Worm (Caenorhabditis elegans): ENCODE data around the gene F54D1.6.

- TF ChIP-seq tab-1 (GFP tag; IDR thresholded peaks at IDR 0.05): no peak
- TF ChIP-seq cog-1 (tag; optimal IDR thresholded peaks at IDR 0.05): no peak
Measured at ce11 chrIV:11313880-11314279, 26.3 kb downstream of the F54D1.6 start, which contains the start of gene dnj-2.

Measured in whole organism, midembryonic.